Fruit fly (Drosophila melanogaster) whole organism, wandering third instar larva: ENCODE measurements around the gene CG31038.

Experiments
- Sp1 ChIP-seq: fragments of 200-800 bp; sonication (Bioruptor generic); optimal IDR thresholded peaks from 3 replicates; lab custom pipeline; 2019; ENCODE audit warnings: missing biosample characterization, mild to moderate bottlenecking, missing genetic modification characterization, moderate library complexity
- dsf ChIP-seq: sonication (Bioruptor generic); optimal IDR thresholded peaks from 2 replicates; lab custom pipeline; 2016; ENCODE audit warnings: missing biosample characterization, missing genetic modification characterization, borderline replicate concordance

- no peak for TF ChIP-seq Sp1 (GFP tag; lab: Kevin White, UChicago)
- TF ChIP-seq dsf (GFP tag; lab: Kevin White, UChicago) = no peak
Measured at dm6 chr3R:29903775-29904356, 27.0 kb downstream of the CG31038 start, which contains the start of gene CG15517.
